Worm (Caenorhabditis elegans) whole organism, L2 larva: ENCODE results near the gene cyp-35A2.

Experiments
- blmp-1 ChIP-seq: sonication (generic microtip); optimal IDR thresholded peaks from 2 replicates; lab custom pipeline; 2017; ENCODE audit warnings: missing genetic modification characterization, mild to moderate bottlenecking, missing compliant biosample characterization, antibody characterized with exemption, moderate library complexity; ENCODE audit not compliant: insufficient read depth
- ceh-16 ChIP-seq: fragments of 150-350 bp; optimal IDR thresholded peaks from 2 replicates; lab custom pipeline; 2014; ENCODE audit warnings: missing biosample characterization, missing genetic modification characterization
- dmd-4 ChIP-seq: sonication (generic microtip); optimal IDR thresholded peaks from 2 replicates; lab custom pipeline; 2017; ENCODE audit warnings: missing biosample characterization, missing genetic modification characterization
- elt-3 ChIP-seq: sonication (generic microtip); optimal IDR thresholded peaks from 2 replicates; lab custom pipeline; 2017; ENCODE audit warnings: missing biosample characterization, missing genetic modification characterization
- fos-1 ChIP-seq: fragments of 150-350 bp; optimal IDR thresholded peaks from 2 replicates; lab custom pipeline; 2014; ENCODE audit warnings: missing biosample characterization, missing genetic modification characterization
- lin-13 ChIP-seq: fragments of 150-350 bp; optimal IDR thresholded peaks from 2 replicates; lab custom pipeline; 2014; ENCODE audit warnings: missing biosample characterization, missing genetic modification reagents, missing genetic modification characterization
- lin-39 ChIP-seq: fragments of 150-350 bp; optimal IDR thresholded peaks from 2 replicates; lab custom pipeline; 2014; ENCODE audit warnings: missing biosample characterization, missing genetic modification reagents, missing genetic modification characterization
- nhr-237 ChIP-seq: fragments of 150-350 bp; optimal IDR thresholded peaks from 2 replicates; lab custom pipeline; 2014; ENCODE audit warnings: missing biosample characterization, missing genetic modification characterization
- snpc-4 ChIP-seq: fragments of 150-350 bp; optimal IDR thresholded peaks from 2 replicates; lab custom pipeline; 2014; ENCODE audit warnings: missing biosample characterization, missing genetic modification characterization
- unc-39 ChIP-seq: fragments of 150-350 bp; optimal IDR thresholded peaks from 2 replicates; lab custom pipeline; 2014; ENCODE audit warnings: missing biosample characterization, missing genetic modification characterization
- unc-62 ChIP-seq: fragments of 150-350 bp; optimal IDR thresholded peaks from 2 replicates; lab custom pipeline; 2014; ENCODE audit warnings: missing biosample characterization, missing genetic modification reagents, missing genetic modification characterization
- ztf-11 ChIP-seq: sonication (generic microtip); optimal IDR thresholded peaks from 2 replicates; lab custom pipeline; 2017; ENCODE audit warnings: missing biosample characterization, missing genetic modification characterization

- TF ChIP-seq lin-13 (GFP tag; lab: Kevin White, UChicago): no peak
- no peak for TF ChIP-seq blmp-1
- TF ChIP-seq lin-39 (tag; lab: Kevin White, UChicago): no peak
- no peak for TF ChIP-seq unc-39 (tag; lab: Kevin White, UChicago)
- TF ChIP-seq dmd-4 (tag; lab: Kevin White, UChicago): no peak
- no peak for TF ChIP-seq nhr-237 (tag; lab: Kevin White, UChicago)
- no peak for TF ChIP-seq fos-1 (tag; lab: Kevin White, UChicago)
- TF ChIP-seq ceh-16: no peak
- no peak for TF ChIP-seq ztf-11 (tag; lab: Kevin White, UChicago)
- TF ChIP-seq unc-62 (GFP tag; lab: Kevin White, UChicago): no peak
- no peak for TF ChIP-seq elt-3 (tag; lab: Kevin White, UChicago)
- no peak for TF ChIP-seq snpc-4 (tag; lab: Kevin White, UChicago)
Observed at ce11 chrV:7313233-7313632, 50.7 kb downstream of the cyp-35A2 start, which contains the start of gene srx-6.
